Fruit fly (Drosophila melanogaster): Measurements from ENCODE around the gene CG12206.

dm6 chrX:3504251-3504650 is 29.9 kb upstream of the CG12206 start:
- TF ChIP-seq psq (optimal IDR thresholded peaks at IDR 0.05) = no peak
- TF ChIP-seq usp (GFP tag; optimal IDR thresholded peaks at IDR 0.05) = no peak
- no peak for TF ChIP-seq CG8478 (optimal IDR thresholded peaks at IDR 0.05)
